Worm (Caenorhabditis elegans): ENCODE results near the gene D1086.7.

DNA sequence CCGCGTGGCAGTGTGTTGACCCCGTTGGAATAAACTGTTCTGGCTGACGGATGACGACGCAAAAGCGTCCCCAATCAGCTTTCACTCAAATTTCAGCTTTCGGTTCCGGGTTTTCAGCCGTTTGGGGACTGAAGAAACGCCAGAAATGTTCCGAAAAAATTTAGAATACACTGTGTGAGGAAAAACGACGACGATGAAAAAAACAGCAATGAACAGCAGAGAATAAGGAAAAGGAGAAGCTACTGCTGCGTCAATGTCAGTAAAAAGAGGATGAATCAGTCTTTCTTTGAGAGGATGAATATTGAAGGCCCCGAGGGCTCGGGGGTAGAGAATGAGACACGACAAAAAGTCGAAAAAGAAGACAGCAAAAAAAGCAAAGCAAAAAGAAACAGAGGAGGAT, 44.8 kb downstream of the D1086.7 start:
- no peak for TF ChIP-seq nhr-77 (tag; optimal IDR thresholded peaks at IDR 0.05)
- TF ChIP-seq egl-27 (tag; optimal IDR thresholded peaks at IDR 0.05): no peak
- TF ChIP-seq ama-1 (optimal IDR thresholded peaks at IDR 0.05): no peak
- TF ChIP-seq skn-1 (tag; optimal IDR thresholded peaks at IDR 0.05): no peak
- TF ChIP-seq unc-39 (tag; optimal IDR thresholded peaks at IDR 0.05): no peak
- TF ChIP-seq unc-62 (GFP tag; optimal IDR thresholded peaks at IDR 0.05): no peak
- TF ChIP-seq nhr-76 (tag; optimal IDR thresholded peaks at IDR 0.05): no peak
- TF ChIP-seq mml-1 (tag; optimal IDR thresholded peaks at IDR 0.05): no peak

All from whole organism, L3 larva.